Fruit fly (Drosophila melanogaster): ENCODE results near the gene CG9166.

CG9166 gene

DNA sequence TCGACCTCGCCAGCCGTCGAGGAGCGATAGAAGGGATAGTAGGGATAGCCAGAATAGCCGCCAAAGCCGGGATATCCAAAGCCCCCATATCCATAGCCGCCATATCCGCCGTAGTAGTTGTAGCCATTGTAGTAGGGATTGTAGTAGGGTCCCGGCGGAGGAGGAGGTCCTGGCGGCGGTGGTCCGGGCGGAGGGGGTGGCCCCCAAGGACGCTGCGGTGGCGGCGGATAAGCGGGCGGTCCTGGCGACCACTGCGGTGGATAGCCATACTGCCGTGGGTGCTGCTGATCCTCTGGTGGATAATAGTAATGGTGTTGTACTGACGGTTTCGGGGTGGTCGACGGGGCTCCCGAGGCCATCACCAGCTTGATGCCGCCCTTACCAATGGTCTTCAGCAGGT, 28.8 kb upstream of the CG9166 start:
- no peak for TF ChIP-seq pan (optimal IDR thresholded peaks at IDR 0.05)
- no peak for TF ChIP-seq Dll (optimal IDR thresholded peaks at IDR 0.05)
- no peak for TF ChIP-seq psq (optimal IDR thresholded peaks at IDR 0.05)

DNA sequence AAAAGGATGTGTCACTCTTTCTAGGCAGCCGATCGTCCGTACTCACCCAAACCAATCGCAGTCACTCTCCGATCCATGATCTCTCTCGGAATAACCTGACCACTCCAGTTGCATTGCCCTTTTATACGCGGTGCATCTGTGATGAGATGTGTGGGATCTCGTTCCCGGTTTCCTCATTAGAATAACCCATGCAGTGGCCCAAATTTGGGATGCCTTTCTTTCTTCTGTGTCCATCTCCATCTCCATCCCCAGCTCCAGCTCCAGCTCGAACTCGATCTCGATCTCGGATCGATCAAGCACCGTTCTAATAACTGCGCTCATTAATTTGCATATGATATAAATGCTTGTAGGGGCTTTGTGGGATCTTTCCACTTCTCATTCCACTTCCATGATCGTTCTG, 28.2 kb upstream of the CG9166 start, which contains the start of gene CG9184:
CG9184 (minus strand) TSS at position 101 of the 400 bp plus-strand sequence.
- TF ChIP-seq Dll (optimal IDR thresholded peaks at IDR 0.05), result no peak
- no peak for TF ChIP-seq psq (optimal IDR thresholded peaks at IDR 0.05)
- no peak for TF ChIP-seq EcR (GFP tag; optimal IDR thresholded peaks at IDR 0.05)
- no peak for TF ChIP-seq usp (GFP tag; optimal IDR thresholded peaks at IDR 0.05)

DNA sequence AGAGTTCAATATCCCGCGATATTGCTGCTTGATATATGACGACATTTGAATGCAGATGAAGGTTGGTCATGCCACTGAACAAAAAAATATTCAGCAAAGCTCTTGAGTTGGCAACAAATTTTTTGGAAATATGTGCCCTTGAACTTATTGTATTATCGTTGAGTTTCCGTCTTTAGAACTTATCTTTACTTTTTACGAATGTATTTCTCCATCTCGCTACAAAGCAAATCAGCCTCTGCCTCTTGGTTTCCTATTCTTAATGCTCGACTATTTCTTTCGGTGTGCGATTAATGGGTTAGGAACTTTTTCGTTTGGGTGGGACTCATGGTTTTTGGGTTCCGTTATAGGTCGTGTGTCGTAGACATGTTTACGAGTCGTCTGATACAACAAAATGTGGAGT, 27.8 kb upstream of the CG9166 start:
- TF ChIP-seq psq (optimal IDR thresholded peaks at IDR 0.05) (no peak), EcR (GFP tag; optimal IDR thresholded peaks at IDR 0.05) (no peak), Dll (optimal IDR thresholded peaks at IDR 0.05) (no peak), usp (GFP tag; optimal IDR thresholded peaks at IDR 0.05) (no peak), pan (optimal IDR thresholded peaks at IDR 0.05) (no peak), CG8478 (optimal IDR thresholded peaks at IDR 0.05) (no peak)

DNA sequence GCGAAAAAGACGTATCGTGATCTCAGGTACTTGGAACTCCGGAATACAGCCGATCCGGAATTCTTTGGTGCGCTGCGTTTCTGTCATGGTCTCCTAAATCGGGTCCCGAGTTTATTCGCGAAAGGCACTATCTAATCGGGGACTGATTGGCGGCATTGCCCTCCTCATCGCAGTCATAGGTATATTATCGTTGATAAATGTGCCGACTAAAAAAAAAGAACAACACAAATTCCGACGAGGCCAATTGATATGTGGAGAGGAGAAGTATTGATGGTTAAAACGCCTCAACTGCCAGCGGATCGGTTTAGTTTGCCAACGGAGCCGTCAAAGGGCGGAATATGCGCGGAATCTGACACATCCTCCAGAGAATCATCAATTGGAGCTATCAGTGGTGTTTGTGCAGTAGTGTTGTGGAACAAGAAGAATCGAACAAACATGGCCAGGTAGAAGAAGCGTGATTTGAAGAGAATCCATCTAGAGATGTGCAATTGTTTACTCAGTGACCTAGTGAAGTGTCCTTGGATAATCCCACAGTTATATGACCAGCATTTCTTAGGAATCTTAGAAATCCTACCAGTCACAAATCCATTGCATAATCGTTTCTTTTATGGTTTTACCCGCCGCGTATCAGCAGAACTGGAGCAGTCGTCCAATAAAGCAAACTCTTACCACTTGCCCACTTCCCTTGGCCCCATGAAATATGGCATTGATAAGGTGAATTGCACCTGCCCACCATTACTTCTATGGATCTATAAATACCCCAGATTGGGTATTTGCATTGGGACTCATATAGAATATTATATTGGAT, 25.9 kb upstream of the CG9166 start:
- no peak for TF ChIP-seq psq (optimal IDR thresholded peaks at IDR 0.05)
- TF ChIP-seq EcR (GFP tag; optimal IDR thresholded peaks at IDR 0.05), result no peak
- TF ChIP-seq Dll (optimal IDR thresholded peaks at IDR 0.05), result no peak
- no peak for TF ChIP-seq pan (optimal IDR thresholded peaks at IDR 0.05)
- no peak for TF ChIP-seq CG8478 (optimal IDR thresholded peaks at IDR 0.05)
- no peak for TF ChIP-seq usp (GFP tag; optimal IDR thresholded peaks at IDR 0.05)

DNA sequence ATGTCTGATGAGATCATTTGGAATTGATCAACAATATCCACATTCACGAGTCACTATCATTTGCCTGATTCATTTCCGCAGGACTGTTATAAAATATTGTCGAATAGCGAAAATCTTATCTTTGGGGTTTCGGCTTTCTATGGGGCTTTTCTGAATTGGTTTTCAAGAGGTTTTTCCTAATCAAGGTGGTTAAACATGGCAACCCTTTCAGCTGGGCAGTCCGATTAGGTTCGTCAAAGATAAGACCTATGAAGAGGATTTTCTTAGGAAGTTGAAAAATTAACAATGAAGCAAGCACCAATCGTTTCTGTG, 25.3 kb upstream of the CG9166 start:
- no peak for TF ChIP-seq CG8478 (optimal IDR thresholded peaks at IDR 0.05)
- no peak for TF ChIP-seq EcR (GFP tag; optimal IDR thresholded peaks at IDR 0.05)
- no peak for TF ChIP-seq pan (optimal IDR thresholded peaks at IDR 0.05)
- no peak for TF ChIP-seq Dll (optimal IDR thresholded peaks at IDR 0.05)
- no peak for TF ChIP-seq usp (GFP tag; optimal IDR thresholded peaks at IDR 0.05)
- TF ChIP-seq psq (optimal IDR thresholded peaks at IDR 0.05), result no peak

DNA sequence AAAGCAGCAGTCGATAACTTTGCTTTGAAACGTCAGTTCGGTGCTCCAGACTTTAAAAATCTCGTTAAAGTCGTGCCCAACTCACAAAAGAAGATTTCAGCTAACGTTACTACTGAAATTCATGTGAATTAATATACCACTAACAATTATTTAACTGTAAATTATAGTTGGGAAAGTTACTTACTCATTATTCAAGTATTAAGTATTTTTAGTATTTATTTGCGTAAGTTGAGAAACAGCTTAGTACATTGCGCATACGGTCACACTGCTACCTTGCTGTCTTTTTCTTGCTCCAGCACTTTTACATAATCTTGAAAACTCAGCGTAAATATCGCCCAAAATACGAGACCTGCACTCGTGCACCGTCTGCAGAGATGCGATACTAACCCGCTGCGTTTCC, 21.2 kb upstream of the CG9166 start, which contains the start of gene ND-ACP:
ND-ACP (plus strand) TSS at position 226 of the 400 bp plus-strand sequence.
- TF ChIP-seq psq (optimal IDR thresholded peaks at IDR 0.05), result no peak
- TF ChIP-seq EcR (GFP tag; optimal IDR thresholded peaks at IDR 0.05), result no peak
- TF ChIP-seq pan (optimal IDR thresholded peaks at IDR 0.05), result no peak
- TF ChIP-seq CG8478 (optimal IDR thresholded peaks at IDR 0.05), result no peak
- no peak for TF ChIP-seq usp (GFP tag; optimal IDR thresholded peaks at IDR 0.05)
- TF ChIP-seq Dll (optimal IDR thresholded peaks at IDR 0.05), result no peak

DNA sequence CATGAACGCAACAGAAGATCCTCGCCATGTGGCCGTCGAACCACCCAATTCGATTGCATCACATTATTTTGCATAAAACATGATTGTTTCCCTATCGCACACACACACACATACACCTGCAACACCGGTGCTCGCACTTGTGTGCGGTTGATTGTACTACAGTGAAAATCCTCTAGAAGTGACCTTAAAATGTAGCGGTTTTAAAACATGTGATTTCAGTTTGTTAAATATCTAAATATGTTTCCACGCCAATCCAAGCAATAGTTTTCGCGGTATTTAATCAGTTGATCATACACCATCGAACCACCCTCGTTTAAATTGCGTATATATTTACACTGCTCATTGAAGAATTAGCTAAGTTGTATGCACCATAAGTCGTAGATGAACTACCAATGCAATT, 20.5 kb upstream of the CG9166 start:
- TF ChIP-seq CG8478 (optimal IDR thresholded peaks at IDR 0.05) (no peak), Dll (optimal IDR thresholded peaks at IDR 0.05) (no peak), usp (GFP tag; optimal IDR thresholded peaks at IDR 0.05) (no peak), psq (optimal IDR thresholded peaks at IDR 0.05) (no peak), pan (optimal IDR thresholded peaks at IDR 0.05) (no peak), EcR (GFP tag; optimal IDR thresholded peaks at IDR 0.05) (no peak)

DNA sequence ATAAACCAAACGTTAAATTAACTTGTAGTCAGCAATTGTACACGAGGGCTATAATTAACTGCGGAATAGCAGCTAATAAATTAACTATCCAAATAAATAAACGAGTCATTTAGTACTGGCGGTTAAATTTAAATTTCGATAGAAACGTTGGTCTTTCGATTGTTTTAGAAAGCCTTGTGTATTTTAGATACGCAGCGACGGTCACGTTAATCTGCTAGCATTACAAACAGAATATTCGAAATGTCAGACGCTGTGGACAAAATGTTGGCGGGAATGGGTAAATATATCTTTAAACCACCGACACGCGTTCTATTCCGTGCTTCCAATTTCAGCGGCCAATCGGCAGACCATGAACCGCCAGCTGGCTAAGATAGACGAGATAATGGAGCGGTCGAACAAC, 19.4 kb upstream of the CG9166 start, which contains the start of gene msd1:
msd1 (plus strand) TSS at position 203 of the 400 bp plus-strand sequence.
- no peak for TF ChIP-seq Dll (optimal IDR thresholded peaks at IDR 0.05)
- no peak for TF ChIP-seq CG8478 (optimal IDR thresholded peaks at IDR 0.05)
- TF ChIP-seq psq (optimal IDR thresholded peaks at IDR 0.05), result no peak
- no peak for TF ChIP-seq pan (optimal IDR thresholded peaks at IDR 0.05)
- no peak for TF ChIP-seq EcR (GFP tag; optimal IDR thresholded peaks at IDR 0.05)
- TF ChIP-seq usp (GFP tag; optimal IDR thresholded peaks at IDR 0.05), result no peak

DNA sequence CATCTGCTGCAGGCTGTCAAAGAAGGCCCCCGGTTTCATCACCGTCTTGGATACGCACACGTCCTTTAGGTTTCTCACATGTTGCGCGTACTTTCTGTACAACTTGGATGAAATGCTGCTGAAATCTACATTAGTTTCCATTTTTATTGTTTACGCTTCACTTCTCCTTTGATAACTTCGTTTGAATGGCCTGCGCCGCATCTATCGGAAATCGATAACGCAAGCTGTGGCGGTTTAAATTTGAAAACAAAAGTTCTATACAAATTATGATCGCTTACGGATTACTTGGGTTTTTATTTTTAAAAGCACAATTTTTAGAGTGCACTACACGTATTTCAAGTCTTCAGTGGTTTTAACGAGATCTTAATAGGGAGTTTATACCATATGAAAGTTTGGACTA, 17.9 kb upstream of the CG9166 start, which contains the start of gene msd5:
msd5 (minus strand) TSS at position 174 of the 400 bp plus-strand sequence.
- TF ChIP-seq psq (optimal IDR thresholded peaks at IDR 0.05), result no peak
- TF ChIP-seq Dll (optimal IDR thresholded peaks at IDR 0.05), result no peak
- TF ChIP-seq usp (GFP tag; optimal IDR thresholded peaks at IDR 0.05), result no peak
- no peak for TF ChIP-seq CG8478 (optimal IDR thresholded peaks at IDR 0.05)
- TF ChIP-seq pan (optimal IDR thresholded peaks at IDR 0.05), result no peak
- TF ChIP-seq EcR (GFP tag; optimal IDR thresholded peaks at IDR 0.05), result no peak

DNA sequence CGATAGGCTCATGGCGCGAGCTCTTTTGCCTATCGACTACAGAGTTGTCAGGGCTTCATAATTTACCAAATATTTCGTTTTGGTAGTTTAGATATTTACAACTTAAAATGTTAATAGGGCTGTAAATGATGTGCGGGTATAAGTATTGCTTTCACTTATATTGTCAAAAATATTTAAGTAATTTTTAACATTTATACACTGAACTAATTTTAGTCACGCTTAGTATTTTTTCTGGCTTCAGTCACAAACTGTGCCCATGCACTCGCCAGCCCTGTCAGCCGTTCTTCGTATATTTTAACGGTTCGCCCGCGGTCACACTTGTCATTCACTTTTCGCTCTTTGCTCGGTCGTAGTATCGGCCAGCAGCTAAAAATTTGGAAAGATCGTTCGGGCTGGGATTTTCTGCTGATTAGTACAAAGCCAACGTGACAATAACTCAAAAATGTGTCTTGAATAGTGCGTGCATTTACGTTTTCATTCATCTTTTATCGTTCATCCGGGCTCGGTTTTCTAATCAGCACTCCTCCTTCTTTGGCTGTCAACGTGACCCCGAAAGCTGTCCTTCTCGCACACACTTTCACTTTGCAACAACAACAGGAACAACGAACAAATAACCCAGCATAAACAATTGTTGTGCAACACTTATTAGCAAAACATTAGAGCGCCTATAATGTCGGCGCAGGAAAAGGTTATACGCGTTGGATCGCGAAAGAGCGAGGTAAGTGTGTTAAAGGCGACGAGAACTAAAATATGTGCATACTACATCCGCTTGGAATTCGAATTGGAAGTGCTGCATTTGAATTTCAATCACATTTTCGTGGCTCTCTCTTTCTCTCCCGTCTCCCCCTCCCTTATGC, 16.1 kb upstream of the CG9166 start, which contains the start of the genes Hmbs and CG2211:
Hmbs (plus strand) TSS at position 319 of the 857 bp plus-strand sequence.
CG2211 (minus strand) TSS at position 789 of the 857 bp plus-strand sequence.
- TF ChIP-seq Dll (optimal IDR thresholded peaks at IDR 0.05) (no peak), CG8478 (optimal IDR thresholded peaks at IDR 0.05) (no peak), EcR (GFP tag; optimal IDR thresholded peaks at IDR 0.05) (no peak), psq (optimal IDR thresholded peaks at IDR 0.05) (no peak), pan (optimal IDR thresholded peaks at IDR 0.05) (no peak), usp (GFP tag; optimal IDR thresholded peaks at IDR 0.05) (no peak)

DNA sequence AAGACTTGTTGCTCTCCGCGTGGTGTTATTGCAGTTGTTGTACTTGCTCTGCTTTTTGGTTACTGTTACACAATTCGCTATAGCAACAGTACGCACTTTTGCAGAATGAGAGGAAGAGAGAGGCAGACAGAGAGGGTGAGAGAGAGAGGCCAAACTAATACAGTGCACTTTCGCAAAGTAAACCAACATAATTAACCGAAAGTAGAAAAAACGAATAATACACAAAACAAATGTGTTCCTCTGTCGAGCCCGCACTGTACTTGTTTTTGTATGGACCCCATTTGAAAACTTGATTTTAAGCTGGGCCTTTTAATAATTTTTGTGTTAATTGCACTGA, 15.5 kb upstream of the CG9166 start:
- TF ChIP-seq psq (optimal IDR thresholded peaks at IDR 0.05) (no peak), Dll (optimal IDR thresholded peaks at IDR 0.05) (no peak), usp (GFP tag; optimal IDR thresholded peaks at IDR 0.05) (no peak), pan (optimal IDR thresholded peaks at IDR 0.05) (no peak), EcR (GFP tag; optimal IDR thresholded peaks at IDR 0.05) (no peak), CG8478 (optimal IDR thresholded peaks at IDR 0.05) (no peak)
